Fruit fly (Drosophila melanogaster) whole organism, embryonic: ENCODE measurements around the gene CG31677.

ENCODE experiments used
- Atf6 ChIP-seq: fragments of 200-800 bp; sonication (Bioruptor generic); IDR thresholded peaks from 2 replicates; pipeline ENCODE4 v1.3.6; 2022; ENCODE audit warnings: missing biosample characterization, missing genetic modification characterization
- Awh ChIP-seq: fragments of 200-800 bp; sonication (Bioruptor generic); IDR thresholded peaks from 2 replicates; pipeline ENCODE4, ENCODE4 v1.3.6; 2022; ENCODE audit warnings: missing biosample characterization, missing genetic modification characterization
- CG11696 ChIP-seq: fragments of 200-800 bp; sonication (Bioruptor generic); IDR thresholded peaks from 2 replicates; pipeline ENCODE4 v1.3.6; 2022; ENCODE audit warnings: missing biosample characterization, missing genetic modification characterization
- CG12299 ChIP-seq: fragments of 200-800 bp; sonication (Bioruptor generic); optimal IDR thresholded peaks from 2 replicates; lab custom pipeline; 2018; ENCODE audit warnings: missing biosample characterization, mild to moderate bottlenecking, missing genetic modification characterization
- CG12744 ChIP-seq: fragments of 200-800 bp; sonication (Bioruptor generic); optimal IDR thresholded peaks from 2 replicates; lab custom pipeline; 2016; ENCODE audit warnings: missing biosample characterization, missing genetic modification characterization
- CG14050 ChIP-seq: fragments of 200-800 bp; sonication (Bioruptor generic); IDR thresholded peaks from 3 replicates; pipeline ENCODE4 v1.3.6; 2022; ENCODE audit warnings: missing biosample characterization, missing genetic modification characterization
- CG15011 ChIP-seq: fragments of 200-800 bp; sonication (Bioruptor generic); optimal IDR thresholded peaks from 3 replicates; lab custom pipeline; 2018; ENCODE audit warnings: missing biosample characterization, mild to moderate bottlenecking, missing genetic modification characterization
- CG1602 ChIP-seq: fragments of 200-800 bp; sonication (Bioruptor generic); optimal IDR thresholded peaks from 3 replicates; lab custom pipeline; 2016; ENCODE audit warnings: missing biosample characterization, missing genetic modification characterization
- CG2889 ChIP-seq: fragments of 200-800 bp; sonication (Bioruptor generic); IDR thresholded peaks from 3 replicates; pipeline ENCODE4 v1.3.6; 2022; ENCODE audit warnings: missing biosample characterization, missing genetic modification characterization
- CG30020 ChIP-seq: fragments of 200-800 bp; optimal IDR thresholded peaks from 2 replicates; lab custom pipeline; 2019; ENCODE audit warnings: missing biosample characterization, mild to moderate bottlenecking, missing genetic modification characterization, moderate library complexity
- CG32767 ChIP-seq: fragments of 200-800 bp; sonication (Bioruptor generic); IDR thresholded peaks from 2 replicates; pipeline ENCODE4 v1.3.6; 2022; ENCODE audit warnings: missing biosample characterization, missing genetic modification characterization
- CG3407 ChIP-seq: fragments of 200-800 bp; sonication (Bioruptor generic); optimal IDR thresholded peaks from 2 replicates; lab custom pipeline; 2018; ENCODE audit warnings: missing biosample characterization, mild to moderate bottlenecking, missing genetic modification characterization
- CG34422 ChIP-seq: fragments of 200-800 bp; sonication (Bioruptor generic); IDR thresholded peaks from 3 replicates; pipeline ENCODE4 v1.3.6; 2022; ENCODE audit warnings: missing biosample characterization, missing genetic modification characterization
- CG3838 ChIP-seq: fragments of 200-800 bp; sonication (Bioruptor generic); optimal IDR thresholded peaks from 3 replicates; lab custom pipeline; 2016; ENCODE audit warnings: missing biosample characterization, missing genetic modification characterization
- CG4707 ChIP-seq: fragments of 200-800 bp; sonication (Bioruptor generic); optimal IDR thresholded peaks from 2 replicates; lab custom pipeline; 2018; ENCODE audit warnings: missing biosample characterization, mild to moderate bottlenecking, missing genetic modification characterization, moderate library complexity
- CG7357 ChIP-seq: fragments of 200-800 bp; sonication (Bioruptor generic); IDR thresholded peaks from 3 replicates; pipeline ENCODE4 v1.3.6; 2022; ENCODE audit warnings: missing biosample characterization, missing genetic modification characterization
- CG7963 ChIP-seq: fragments of 200-800 bp; sonication (Bioruptor generic); IDR thresholded peaks from 3 replicates; pipeline ENCODE4 v1.3.6; 2022; ENCODE audit warnings: missing biosample characterization, missing genetic modification characterization; ENCODE audit not compliant: partially characterized antibody
- CG7987 ChIP-seq: fragments of 200-800 bp; sonication (Bioruptor generic); optimal IDR thresholded peaks from 2 replicates; lab custom pipeline; 2018; ENCODE audit warnings: missing biosample characterization, mild to moderate bottlenecking, missing genetic modification characterization, moderate library complexity
- CG8089 ChIP-seq: fragments of 200-800 bp; sonication (Bioruptor generic); optimal IDR thresholded peaks from 3 replicates; lab custom pipeline; 2016; ENCODE audit warnings: missing biosample characterization, missing genetic modification characterization
- CG8290 ChIP-seq, 3 experiments: fragments of 200-800 bp; sonication (Bioruptor generic); optimal IDR thresholded peaks; 2 replicates each; lab custom pipeline; 2016 to 2019; ENCODE audit warnings: missing biosample characterization in 3 of 3, missing genetic modification characterization in 3 of 3, mild to moderate bottlenecking in 2 of 3, moderate library complexity in 1 of 3
- CG9727 ChIP-seq: fragments of 200-800 bp; sonication (Bioruptor generic); optimal IDR thresholded peaks from 3 replicates; lab custom pipeline; 2017; ENCODE audit warnings: missing biosample characterization, mild to moderate bottlenecking, missing genetic modification characterization
- Doc2 ChIP-seq: fragments of 200-800 bp; sonication (Bioruptor generic); IDR thresholded peaks from 2 replicates; pipeline ENCODE4 v1.3.6; 2022; ENCODE audit warnings: missing biosample characterization, missing genetic modification characterization
- Hr3 ChIP-seq: fragments of 200-800 bp; sonication (Bioruptor generic); optimal IDR thresholded peaks from 3 replicates; lab custom pipeline; 2016; ENCODE audit warnings: missing biosample characterization, missing genetic modification characterization
- Med ChIP-seq: fragments of 200-800 bp; sonication (Bioruptor generic); peaks from one replicate; lab custom pipeline; 2016; ENCODE audit warnings: missing biosample characterization, missing genetic modification characterization, mild to moderate bottlenecking, inconsistent platforms, moderate library complexity
- NC2α ChIP-seq: fragments of 200-800 bp; sonication (Bioruptor generic); optimal IDR thresholded peaks from 2 replicates; lab custom pipeline; 2016; ENCODE audit warnings: missing biosample characterization, missing genetic modification characterization
- NFAT ChIP-seq: fragments of 200-800 bp; sonication (Bioruptor generic); IDR thresholded peaks from 2 replicates; pipeline ENCODE4 v1.3.6; 2022; ENCODE audit warnings: missing biosample characterization, missing genetic modification characterization
- Ssrp ChIP-seq: fragments of 200-800 bp; sonication (Bioruptor generic); optimal IDR thresholded peaks from 2 replicates; lab custom pipeline; 2018; ENCODE audit warnings: missing biosample characterization, mild to moderate bottlenecking, missing genetic modification characterization, moderate library complexity
- Vsx1 ChIP-seq: fragments of 200-800 bp; sonication (Bioruptor generic); optimal IDR thresholded peaks from 2 replicates; lab custom pipeline; 2017; ENCODE audit warnings: missing biosample characterization, mild to moderate bottlenecking, missing genetic modification characterization, missing genetic modification reagents
- bsh ChIP-seq, 2 experiments: fragments of 200-800 bp; sonication (Bioruptor generic); optimal IDR thresholded peaks; 2 replicates each; lab custom pipeline; 2017 to 2018; ENCODE audit warnings: mild to moderate bottlenecking in 2 of 2, missing biosample characterization in 2 of 2, missing genetic modification characterization in 2 of 2, moderate library complexity in 1 of 2
- btn ChIP-seq: fragments of 200-800 bp; sonication (Bioruptor generic); optimal IDR thresholded peaks from 2 replicates; lab custom pipeline; 2016; ENCODE audit warnings: missing biosample characterization, missing genetic modification characterization
- ci ChIP-seq: fragments of 200-800 bp; sonication (Bioruptor generic); IDR thresholded peaks from 3 replicates; pipeline ENCODE4 v1.3.6; 2022; ENCODE audit warnings: missing biosample characterization, missing genetic modification characterization
- da ChIP-seq: fragments of 200-800 bp; sonication (Bioruptor generic); optimal IDR thresholded peaks from 2 replicates; lab custom pipeline; 2016; ENCODE audit warnings: missing biosample characterization, missing genetic modification characterization
- disco-r ChIP-seq: fragments of 200-800 bp; sonication (Bioruptor generic); optimal IDR thresholded peaks from 2 replicates; lab custom pipeline; 2016; ENCODE audit warnings: missing biosample characterization, missing genetic modification characterization
- gce ChIP-seq: fragments of 200-800 bp; sonication (Bioruptor generic); IDR thresholded peaks from 3 replicates; pipeline ENCODE4 v1.3.6; 2022; ENCODE audit warnings: missing biosample characterization, missing genetic modification characterization
- grn ChIP-seq: fragments of 200-800 bp; sonication (Bioruptor generic); optimal IDR thresholded peaks from 3 replicates; lab custom pipeline; 2017; ENCODE audit warnings: missing biosample characterization, missing genetic modification characterization
- hth ChIP-seq: fragments of >200 bp; optimal IDR thresholded peaks from 2 replicates; lab custom pipeline; 2017; ENCODE audit warnings: inconsistent platforms
- lbe ChIP-seq: fragments of 200-800 bp; sonication (Bioruptor generic); optimal IDR thresholded peaks from 2 replicates; lab custom pipeline; 2016; ENCODE audit warnings: missing biosample characterization, mild to moderate bottlenecking, missing genetic modification characterization
- nerfin-1 ChIP-seq: fragments of 200-800 bp; sonication (Bioruptor generic); optimal IDR thresholded peaks from 3 replicates; lab custom pipeline; 2019; ENCODE audit warnings: missing biosample characterization, mild to moderate bottlenecking, missing genetic modification characterization, moderate library complexity
- oc ChIP-seq: fragments of 200-800 bp; sonication (Bioruptor generic); optimal IDR thresholded peaks from 2 replicates; lab custom pipeline; 2018; ENCODE audit warnings: missing biosample characterization, mild to moderate bottlenecking, missing genetic modification characterization, moderate library complexity
- prd ChIP-seq, 3 experiments: fragments of >200 bp in 2 of 3; fragments of 200-800 bp in 1 of 3; sonication (Bioruptor generic) in 1 of 3; optimal IDR thresholded peaks in 2 of 3; IDR thresholded peaks in 1 of 3; 2 replicates in 2 of 3; 3 replicates in 1 of 3; pipeline versions ENCODE4 v1.3.6 to Lab custom; 2017 to 2022; ENCODE audit warnings: missing biosample characterization in 1 of 3, missing genetic modification characterization in 1 of 3
- psq ChIP-seq: fragments of 200-800 bp; sonication (Bioruptor generic); optimal IDR thresholded peaks from 2 replicates; lab custom pipeline; 2017; ENCODE audit warnings: missing biosample characterization, missing genetic modification characterization
- schlank ChIP-seq: fragments of 200-800 bp; sonication (Bioruptor generic); optimal IDR thresholded peaks from 2 replicates; lab custom pipeline; 2018; ENCODE audit warnings: missing biosample characterization, mild to moderate bottlenecking, missing genetic modification characterization
- sqz ChIP-seq: fragments of 200-800 bp; sonication (Bioruptor generic); optimal IDR thresholded peaks from 3 replicates; lab custom pipeline; 2018; ENCODE audit warnings: missing biosample characterization, mild to moderate bottlenecking, missing genetic modification characterization
- tap ChIP-seq: fragments of 200-800 bp; optimal IDR thresholded peaks from 3 replicates; lab custom pipeline; 2019; ENCODE audit warnings: missing biosample characterization, mild to moderate bottlenecking, missing genetic modification characterization, moderate library complexity
- tna ChIP-seq: fragments of 200-800 bp; sonication (Bioruptor generic); IDR thresholded peaks from 2 replicates; pipeline ENCODE4 v1.3.6; 2022; ENCODE audit warnings: missing biosample characterization, missing genetic modification characterization; ENCODE audit not compliant: partially characterized antibody
- trem ChIP-seq: fragments of 200-800 bp; optimal IDR thresholded peaks from 3 replicates; lab custom pipeline; 2019; ENCODE audit warnings: missing biosample characterization, mild to moderate bottlenecking, missing genetic modification characterization, moderate library complexity
- twi ChIP-seq: fragments of 200-800 bp; optimal IDR thresholded peaks from 2 replicates; lab custom pipeline; 2019; ENCODE audit warnings: missing biosample characterization, mild to moderate bottlenecking, missing genetic modification characterization, moderate library complexity
- vvl ChIP-seq: fragments of 200-800 bp; sonication (Bioruptor generic); IDR thresholded peaks from 2 replicates; pipeline ENCODE4 v1.3.6; 2022; ENCODE audit warnings: missing biosample characterization, missing genetic modification characterization
- wdn ChIP-seq: fragments of 200-800 bp; sonication (Bioruptor generic); IDR thresholded peaks from 2 replicates; pipeline ENCODE4 v1.3.6; 2022; ENCODE audit warnings: missing biosample characterization, missing genetic modification characterization
- zen2 ChIP-seq: fragments of 200-800 bp; sonication (Bioruptor generic); IDR thresholded peaks from 3 replicates; pipeline ENCODE4 v1.3.6; 2022; ENCODE audit warnings: missing biosample characterization, missing genetic modification characterization; ENCODE audit not compliant: partially characterized antibody

CG31677 gene

DNA sequence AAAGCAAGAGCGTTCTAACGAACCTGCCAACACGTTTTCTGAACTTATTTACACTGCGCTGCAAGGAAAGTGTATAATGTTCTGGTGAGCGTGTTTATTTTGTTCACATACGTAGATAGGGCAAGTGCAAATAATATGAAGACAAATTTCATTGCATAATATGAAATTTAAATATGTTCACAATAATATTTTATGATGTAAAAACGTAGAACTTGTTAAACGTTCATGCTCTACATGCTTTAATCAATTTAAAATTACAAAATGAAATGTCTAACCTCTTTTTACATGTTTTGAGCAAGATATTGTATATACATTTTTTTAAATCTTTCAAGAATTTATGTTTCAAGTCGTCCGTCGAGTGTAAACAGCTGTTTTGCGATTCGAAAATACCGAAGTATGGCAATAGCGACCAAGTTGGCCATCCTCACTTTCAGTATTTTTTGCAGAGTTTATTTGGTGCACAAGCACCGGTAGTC lies 41.4 kb upstream of the CG31677 start, which contains the start of the genes phr6-4 and CG2608 (continued):
- TF ChIP-seq CG8290 (GFP tag; optimal IDR thresholded peaks at IDR 0.05; lab: Kevin White, UChicago) (peak; percentile 73), CG8290 (tag; optimal IDR thresholded peaks at IDR 0.05; lab: Kevin White, UChicago) (peak; percentile 60 to 86), CG2889 (peak; percentile 91), CG15011 (GFP tag; lab: Kevin White, UChicago) (peak; percentile 89), Atf6 (GFP tag; lab: Robert Waterston, UW) (peak; percentile 91), NC2α (GFP tag; lab: Kevin White, UChicago) (peak; percentile 67), CG30020 (tag; lab: Kevin White, UChicago) (peak; percentile 77), tap (no peak), Med (GFP tag; lab: Kevin White, UChicago) (peak; percentile 97), CG3838 (GFP tag; lab: Kevin White, UChicago) (peak; percentile 76), vvl (peak; percentile 89), ci (GFP tag; lab: Robert Waterston, UW) (peak; percentile 87; the same call in 2 of the 3 replicates), Ssrp (tag; lab: Kevin White, UChicago) (peak; percentile 94), bsh (GFP tag; optimal IDR thresholded peaks at IDR 0.05; lab: Kevin White, UChicago) (peak; percentile 90 to 93), CG11696 (GFP tag; lab: Robert Waterston, UW) (peak; percentile 67), da (GFP tag; lab: Kevin White, UChicago) (peak; percentile 71), CG12744 (peak; percentile 66), CG12299 (tag; lab: Kevin White, UChicago) (peak; percentile 91), psq (peak; percentile 78), tna (no peak), CG4707 (GFP tag; lab: Kevin White, UChicago) (peak; percentile 66), Hr3 (peak; percentile 92), CG8089 (GFP tag; lab: Kevin White, UChicago) (peak; percentile 72), hth (lab: Kevin White, UChicago) (no peak), CG14050 (GFP tag; lab: Robert Waterston, UW) (peak; percentile 80), sqz (GFP tag; lab: Kevin White, UChicago) (peak; percentile 89), Awh (GFP tag; lab: Robert Waterston, UW) (peak; percentile 72), CG32767 (GFP tag; lab: Robert Waterston, UW) (peak; percentile 87), CG9727 (GFP tag; lab: Kevin White, UChicago) (peak; percentile 94), schlank (tag; lab: Kevin White, UChicago) (peak; percentile 71), CG3407 (GFP tag; lab: Kevin White, UChicago) (peak; percentile 84), btn (GFP tag; lab: Kevin White, UChicago) (peak; percentile 54), CG1602 (peak; percentile 92), zen2 (GFP tag; lab: Robert Waterston, UW) (no peak), Vsx1 (peak; percentile 84), Doc2 (peak; percentile 64; the same call in 1 of the 2 replicates), wdn (peak; percentile 87), disco-r (GFP tag; lab: Kevin White, UChicago) (peak; percentile 75), prd (optimal IDR thresholded peaks at IDR 0.05; lab: Kevin White, UChicago) (no peak), prd (GFP tag; IDR thresholded peaks at IDR 0.05; lab: Robert Waterston, UW) (peak; percentile 90), CG34422 (GFP tag; lab: Robert Waterston, UW) (peak; percentile 73; the same call in 1 of the 3 replicates), trem (tag; lab: Kevin White, UChicago) (peak; percentile 97), CG7963 (GFP tag; lab: Robert Waterston, UW) (no peak), oc (tag; lab: Kevin White, UChicago) (no peak), CG7357 (GFP tag; lab: Robert Waterston, UW) (peak; percentile 82), lbe (GFP tag; lab: Kevin White, UChicago) (peak; percentile 78), NFAT (GFP tag; lab: Robert Waterston, UW) (peak; percentile 83), grn (GFP tag; lab: Kevin White, UChicago) (peak; percentile 51), CG7987 (GFP tag; lab: Kevin White, UChicago) (peak; percentile 81), twi (peak; percentile 91), gce (GFP tag; lab: Robert Waterston, UW) (0 out of 3 replicates have a peak, but pooled peaks have one; percentile 62), nerfin-1 (tag; lab: Kevin White, UChicago) (peak; percentile 90)
